Worm (Caenorhabditis elegans): ENCODE measurements around the gene tald-1.

tald-1 gene

ce11 chrIV:4357296-4357695 lies 29.2 kb upstream of the tald-1 start, which contains the start of gene sars-2:
TSS of gene sars-2 (plus strand) at chrIV:4357636.
- TF ChIP-seq nhr-23 (tag; optimal IDR thresholded peaks at IDR 0.05) (peak; percentile 7), nhr-237 (tag; optimal IDR thresholded peaks at IDR 0.05) (no peak), pha-4 (tag; optimal IDR thresholded peaks at IDR 0.05) (peak; percentile 76), lin-15B (tag; optimal IDR thresholded peaks at IDR 0.05) (peak; percentile 66), skn-1 (tag; optimal IDR thresholded peaks at IDR 0.05) (no peak), eor-1 (tag; optimal IDR thresholded peaks at IDR 0.05) (no peak), ztf-11 (tag; optimal IDR thresholded peaks at IDR 0.05) (no peak), nfya-1 (tag; optimal IDR thresholded peaks at IDR 0.05; ENCODE audit: insufficient read depth) (peak; percentile 59)

- TF ChIP-seq nhr-23 (tag; optimal IDR thresholded peaks at IDR 0.05) (no peak), ceh-82 (tag; optimal IDR thresholded peaks at IDR 0.05) (no peak), tbx-2 (tag; optimal IDR thresholded peaks at IDR 0.05) (no peak), nhr-12 (tag; optimal IDR thresholded peaks at IDR 0.05) (no peak), hmg-11 (tag; optimal IDR thresholded peaks at IDR 0.05) (no peak), ceh-16 (tag; optimal IDR thresholded peaks at IDR 0.05) (no peak), fos-1 (tag; optimal IDR thresholded peaks at IDR 0.05) (no peak), ZK546.5 (tag; optimal IDR thresholded peaks at IDR 0.05) (no peak), daf-12 (tag; optimal IDR thresholded peaks at IDR 0.05) (no peak), jun-1 (tag; optimal IDR thresholded peaks at IDR 0.05) (no peak), zag-1 (tag; optimal IDR thresholded peaks at IDR 0.05) (no peak), snpc-4 (tag; optimal IDR thresholded peaks at IDR 0.05) (no peak)
Measured at ce11 chrIV:4359653-4360052, 26.8 kb upstream of the tald-1 start, which contains the start of gene F55F10.3. TSS of gene F55F10.3 (plus strand) at chrIV:4359953.

ce11 chrIV:4360497-4360896 lies 26.0 kb upstream of the tald-1 start, which contains the start of gene F55F10.1:
TSS of gene F55F10.1 (plus strand) at chrIV:4360837.
- TF ChIP-seq pqm-1 (tag; optimal IDR thresholded peaks at IDR 0.05): no peak
- TF ChIP-seq nhr-28 (tag; optimal IDR thresholded peaks at IDR 0.05): no peak
- peak; percentile 63 for TF ChIP-seq hmg-11 (tag; optimal IDR thresholded peaks at IDR 0.05)
- peak; percentile 10 for TF ChIP-seq R02D3.7 (tag; optimal IDR thresholded peaks at IDR 0.05)
- peak; percentile 47 for TF ChIP-seq egl-5 (tag; optimal IDR thresholded peaks at IDR 0.05)
- TF ChIP-seq nhr-25 (tag; optimal IDR thresholded peaks at IDR 0.05): peak; percentile 25
- TF ChIP-seq nhr-23 (tag; optimal IDR thresholded peaks at IDR 0.05): peak; percentile 68
- peak; percentile 71 for TF ChIP-seq lin-15B (tag; optimal IDR thresholded peaks at IDR 0.05)

- TF ChIP-seq lin-15B (tag; optimal IDR thresholded peaks at IDR 0.05): no peak
- TF ChIP-seq nhr-23 (tag; optimal IDR thresholded peaks at IDR 0.05): no peak
- no peak for TF ChIP-seq mdl-1 (tag; optimal IDR thresholded peaks at IDR 0.05)
- TF ChIP-seq daf-12 (tag; optimal IDR thresholded peaks at IDR 0.05): no peak
- no peak for TF ChIP-seq ceh-9 (tag; optimal IDR thresholded peaks at IDR 0.05)
- TF ChIP-seq R02D3.7 (tag; optimal IDR thresholded peaks at IDR 0.05): no peak
- no peak for TF ChIP-seq unc-39 (tag; optimal IDR thresholded peaks at IDR 0.05)
- no peak for TF ChIP-seq ama-1 (optimal IDR thresholded peaks at IDR 0.05)
- TF ChIP-seq elt-2 (tag; optimal IDR thresholded peaks at IDR 0.05): no peak
- TF ChIP-seq nfya-1 (tag; optimal IDR thresholded peaks at IDR 0.05; ENCODE audit: insufficient read depth): no peak
- no peak for TF ChIP-seq aly-2 (tag; optimal IDR thresholded peaks at IDR 0.05)
- no peak for TF ChIP-seq nhr-28 (tag; optimal IDR thresholded peaks at IDR 0.05)
- no peak for TF ChIP-seq elt-1 (tag; optimal IDR thresholded peaks at IDR 0.05)
- no peak for TF ChIP-seq ceh-16 (tag; optimal IDR thresholded peaks at IDR 0.05)
- TF ChIP-seq pha-4 (tag; optimal IDR thresholded peaks at IDR 0.05): no peak
- TF ChIP-seq lsy-12 (tag; optimal IDR thresholded peaks at IDR 0.05): no peak
- TF ChIP-seq nhr-67 (tag; optimal IDR thresholded peaks at IDR 0.05): no peak
- no peak for TF ChIP-seq tbx-2 (tag; optimal IDR thresholded peaks at IDR 0.05)
- TF ChIP-seq egl-5 (tag; optimal IDR thresholded peaks at IDR 0.05): no peak
- TF ChIP-seq ztf-11 (tag; optimal IDR thresholded peaks at IDR 0.05): no peak
Measured at ce11 chrIV:4369116-4369515, 17.3 kb upstream of the tald-1 start.

ce11 chrIV:4388854-4389253 lies 2.4 kb downstream of the tald-1 start:
- TF ChIP-seq elt-2 (tag; optimal IDR thresholded peaks at IDR 0.05): peak; percentile 4

ce11 chrIV:4390438-4390894 lies 4.0 kb downstream of the tald-1 start, which contains the start of the genes rpl-7A and set-21:
TSS of gene rpl-7A (minus strand) at chrIV:4390590.
TSS of gene set-21 (plus strand) at chrIV:4390844.
- TF ChIP-seq nhr-11 (tag; optimal IDR thresholded peaks at IDR 0.05): peak; percentile 82
- TF ChIP-seq egl-5 (tag; optimal IDR thresholded peaks at IDR 0.05): peak; percentile 42
- no peak for TF ChIP-seq ztf-11 (tag; optimal IDR thresholded peaks at IDR 0.05)
- peak; percentile 79 for TF ChIP-seq jun-1 (tag; optimal IDR thresholded peaks at IDR 0.05)
- TF ChIP-seq nhr-12 (tag; optimal IDR thresholded peaks at IDR 0.05): no peak
- no peak for TF ChIP-seq egl-27 (tag; optimal IDR thresholded peaks at IDR 0.05)
- TF ChIP-seq ceh-28 (tag; optimal IDR thresholded peaks at IDR 0.05): peak; percentile 64
- TF ChIP-seq nhr-23 (tag; optimal IDR thresholded peaks at IDR 0.05): peak; percentile 97
- peak; percentile 96 for TF ChIP-seq lin-15B (tag; optimal IDR thresholded peaks at IDR 0.05)
- peak; percentile 89 for TF ChIP-seq nfya-1 (tag; optimal IDR thresholded peaks at IDR 0.05; ENCODE audit: insufficient read depth)
- no peak for TF ChIP-seq daf-12 (tag; optimal IDR thresholded peaks at IDR 0.05)
- peak; percentile 40 for TF ChIP-seq ZK546.5 (tag; optimal IDR thresholded peaks at IDR 0.05)
- peak; percentile 24 for TF ChIP-seq zag-1 (tag; optimal IDR thresholded peaks at IDR 0.05)
- TF ChIP-seq mdl-1 (tag; optimal IDR thresholded peaks at IDR 0.05): no peak
- TF ChIP-seq sea-2 (GFP tag; optimal IDR thresholded peaks at IDR 0.05): no peak
- peak; percentile 92 for TF ChIP-seq tbx-2 (tag; optimal IDR thresholded peaks at IDR 0.05)
- TF ChIP-seq fkh-2 (tag; optimal IDR thresholded peaks at IDR 0.05): no peak
- TF ChIP-seq fkh-10 (GFP tag; optimal IDR thresholded peaks at IDR 0.05): no peak
- TF ChIP-seq elt-2 (tag; optimal IDR thresholded peaks at IDR 0.05): peak; percentile 86
- TF ChIP-seq aly-2 (tag; optimal IDR thresholded peaks at IDR 0.05): no peak
- TF ChIP-seq unc-39 (tag; optimal IDR thresholded peaks at IDR 0.05): no peak
- peak; percentile 75 for TF ChIP-seq lin-39 (tag; optimal IDR thresholded peaks at IDR 0.05)
- TF ChIP-seq mml-1 (tag; optimal IDR thresholded peaks at IDR 0.05): no peak

All from whole organism, L3 larva.